Fruit fly (Drosophila melanogaster) whole organism, wandering third instar larva: ENCODE data around the gene NaPi-III.

Experiments
- Hnf4 ChIP-seq: fragments of 200-800 bp; sonication (Bioruptor generic); optimal IDR thresholded peaks from 2 replicates; lab custom pipeline; 2016; ENCODE audit warnings: missing biosample characterization, mild to moderate bottlenecking, missing genetic modification characterization
- Jra ChIP-seq: sonication (Bioruptor generic); optimal IDR thresholded peaks from 2 replicates; lab custom pipeline; 2016; ENCODE audit warnings: missing biosample characterization, missing genetic modification characterization
- Myc ChIP-seq: fragments of >200 bp; optimal IDR thresholded peaks from 2 replicates; lab custom pipeline; 2017
- ey ChIP-seq: fragments of 200-800 bp; sonication (Bioruptor generic); optimal IDR thresholded peaks from 2 replicates; lab custom pipeline; 2016; ENCODE audit warnings: missing biosample characterization, missing genetic modification characterization

DNA sequence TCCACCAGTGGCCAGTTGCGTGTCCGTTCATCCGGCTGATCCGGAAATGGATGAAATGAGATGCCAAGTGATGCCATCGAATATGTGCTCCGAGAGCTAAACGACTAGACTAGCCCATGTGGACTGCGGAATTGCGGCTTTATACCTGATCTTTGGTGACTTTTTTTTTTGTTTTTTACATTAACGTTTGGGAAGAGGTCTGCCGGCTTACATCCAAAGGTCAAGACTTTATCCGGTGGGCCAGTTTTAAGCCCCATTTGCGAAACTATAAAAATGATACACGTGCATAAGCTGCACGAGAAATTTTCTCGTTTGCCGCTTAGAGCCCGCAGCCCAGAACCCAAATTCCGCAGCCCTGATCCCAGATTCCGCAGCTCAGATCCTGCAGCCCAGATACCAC, 20.2 kb upstream of the NaPi-III start, which contains the start of gene Elo68alpha:
- TF ChIP-seq Jra (no peak), Myc (lab: Kevin White, UChicago) (no peak), ey (no peak), Hnf4 (no peak)
